Fruit fly (Drosophila melanogaster) whole organism, embryonic: ENCODE measurements around the gene Ada1-2.

Experiments used
- Abd-B ChIP-seq: fragments of 200-800 bp; sonication (Bioruptor generic); optimal IDR thresholded peaks from 2 replicates; lab custom pipeline; 2018; ENCODE audit warnings: missing biosample characterization, mild to moderate bottlenecking, missing genetic modification characterization, moderate library complexity
- CG10209 ChIP-seq: fragments of 200-800 bp; sonication (Bioruptor generic); optimal IDR thresholded peaks from 3 replicates; lab custom pipeline; 2017; ENCODE audit warnings: missing biosample characterization, mild to moderate bottlenecking, missing genetic modification characterization, missing genetic modification reagents
- CG10274 ChIP-seq: fragments of 200-800 bp; sonication (Bioruptor generic); optimal IDR thresholded peaks from 3 replicates; lab custom pipeline; 2017; ENCODE audit warnings: missing biosample characterization, mild to moderate bottlenecking, missing genetic modification characterization
- CG11456 ChIP-seq: fragments of 200-800 bp; sonication (Bioruptor generic); IDR thresholded peaks from 3 replicates; pipeline ENCODE4 v1.3.6; 2022; ENCODE audit warnings: missing biosample characterization, missing genetic modification characterization
- CG12071 ChIP-seq: fragments of 200-800 bp; sonication (Bioruptor generic); optimal IDR thresholded peaks from 3 replicates; lab custom pipeline; 2018; ENCODE audit warnings: missing biosample characterization, mild to moderate bottlenecking, missing genetic modification characterization
- CG13424 ChIP-seq: fragments of 200-800 bp; sonication (Bioruptor generic); optimal IDR thresholded peaks from 2 replicates; lab custom pipeline; 2019; ENCODE audit warnings: missing biosample characterization, mild to moderate bottlenecking, missing genetic modification characterization, moderate library complexity
- CG14050 ChIP-seq: fragments of 200-800 bp; sonication (Bioruptor generic); IDR thresholded peaks from 3 replicates; pipeline ENCODE4 v1.3.6; 2022; ENCODE audit warnings: missing biosample characterization, missing genetic modification characterization
- CG14667 ChIP-seq: fragments of 200-800 bp; sonication (Bioruptor generic); IDR thresholded peaks from 2 replicates; pipeline ENCODE4 v1.3.6; 2022; ENCODE audit warnings: missing biosample characterization, missing genetic modification characterization
- CG17359 ChIP-seq: fragments of 200-800 bp; sonication (Bioruptor generic); optimal IDR thresholded peaks from 3 replicates; lab custom pipeline; 2018; ENCODE audit warnings: missing biosample characterization, mild to moderate bottlenecking, missing genetic modification characterization, moderate library complexity
- CG17802 ChIP-seq: fragments of 200-800 bp; sonication (Bioruptor generic); optimal IDR thresholded peaks from 2 replicates; lab custom pipeline; 2018; ENCODE audit warnings: missing biosample characterization, mild to moderate bottlenecking, missing genetic modification characterization, moderate library complexity
- CG2199 ChIP-seq: fragments of 200-800 bp; sonication (Bioruptor generic); IDR thresholded peaks from 3 replicates; pipeline ENCODE4 v1.3.6; 2022; ENCODE audit warnings: missing biosample characterization, missing genetic modification characterization
- CG30020 ChIP-seq: fragments of 200-800 bp; optimal IDR thresholded peaks from 2 replicates; lab custom pipeline; 2019; ENCODE audit warnings: missing biosample characterization, mild to moderate bottlenecking, missing genetic modification characterization, moderate library complexity
- CG31441 ChIP-seq: fragments of 200-800 bp; sonication (Bioruptor generic); IDR thresholded peaks from 2 replicates; pipeline ENCODE4 v1.3.6; 2022; ENCODE audit warnings: missing biosample characterization, missing genetic modification characterization
- CG32532 ChIP-seq: fragments of 200-800 bp; sonication (Bioruptor generic); IDR thresholded peaks from 2 replicates; pipeline ENCODE4 v1.3.6; 2022; ENCODE audit warnings: missing biosample characterization, missing genetic modification characterization
- CG4328 ChIP-seq: fragments of 200-800 bp; sonication (Bioruptor generic); optimal IDR thresholded peaks from 3 replicates; lab custom pipeline; 2017; ENCODE audit warnings: missing biosample characterization, missing genetic modification reagents, missing genetic modification characterization
- CG6813 ChIP-seq: fragments of 200-800 bp; sonication (Bioruptor generic); optimal IDR thresholded peaks from 2 replicates; lab custom pipeline; 2017; ENCODE audit warnings: missing biosample characterization, missing genetic modification characterization, mild to moderate bottlenecking, moderate library complexity, missing genetic modification reagents
- CG7271 ChIP-seq: fragments of 200-800 bp; sonication (Bioruptor generic); optimal IDR thresholded peaks from 2 replicates; lab custom pipeline; 2018; ENCODE audit warnings: missing biosample characterization, mild to moderate bottlenecking, missing genetic modification characterization, moderate library complexity
- CG8944 ChIP-seq: fragments of 200-800 bp; sonication (Bioruptor generic); optimal IDR thresholded peaks from 3 replicates; lab custom pipeline; 2016; ENCODE audit warnings: missing biosample characterization, missing genetic modification characterization
- CG9797 ChIP-seq: fragments of 200-800 bp; sonication (Bioruptor generic); optimal IDR thresholded peaks from 3 replicates; lab custom pipeline; 2018; ENCODE audit warnings: missing biosample characterization, mild to moderate bottlenecking, missing genetic modification characterization
- CoRest ChIP-seq: fragments of 200-800 bp; sonication (Bioruptor generic); optimal IDR thresholded peaks from 3 replicates; lab custom pipeline; 2018; ENCODE audit warnings: missing biosample characterization, mild to moderate bottlenecking, missing genetic modification characterization, moderate library complexity
- D ChIP-seq, 2 experiments: fragments of 200-800 bp in 1 of 2; fragments of >200 bp in 1 of 2; sonication (Bioruptor generic) in 1 of 2; optimal IDR thresholded peaks; 2 replicates in 1 of 2; 3 replicates in 1 of 2; lab custom pipeline; 2017; ENCODE audit warnings: mild to moderate bottlenecking in 1 of 2, missing biosample characterization in 1 of 2, missing genetic modification characterization in 1 of 2, missing genetic modification reagents in 1 of 2
- D19A ChIP-seq: fragments of 200-800 bp; optimal IDR thresholded peaks from 3 replicates; lab custom pipeline; 2019; ENCODE audit warnings: missing biosample characterization, mild to moderate bottlenecking, missing genetic modification characterization, moderate library complexity
- E2f1 ChIP-seq: fragments of 200-800 bp; sonication (Bioruptor generic); IDR thresholded peaks from 2 replicates; pipeline ENCODE4 v1.3.6; 2022; ENCODE audit warnings: missing biosample characterization, missing genetic modification characterization
- Eip74EF ChIP-seq, 2 experiments: fragments of 200-800 bp in 1 of 2; fragments of >200 bp in 1 of 2; sonication (Bioruptor generic) in 1 of 2; optimal IDR thresholded peaks; 2 replicates each; lab custom pipeline; 2017 to 2019; ENCODE audit warnings: missing biosample characterization in 2 of 2, missing genetic modification characterization in 2 of 2, mild to moderate bottlenecking in 1 of 2, moderate library complexity in 1 of 2
- Fer1 ChIP-seq: fragments of 200-800 bp; sonication (Bioruptor generic); optimal IDR thresholded peaks from 2 replicates; lab custom pipeline; 2017; ENCODE audit warnings: missing biosample characterization, mild to moderate bottlenecking, missing genetic modification characterization
- H15 ChIP-seq: fragments of 200-800 bp; sonication (Bioruptor generic); IDR thresholded peaks from 3 replicates; pipeline ENCODE4 v1.3.6; 2022; ENCODE audit warnings: missing biosample characterization, missing genetic modification characterization
- MTF-1 ChIP-seq: fragments of 200-800 bp; sonication (Bioruptor generic); optimal IDR thresholded peaks from 2 replicates; lab custom pipeline; 2018; ENCODE audit warnings: missing biosample characterization, mild to moderate bottlenecking, missing genetic modification characterization, borderline replicate concordance
- NFAT ChIP-seq: fragments of 200-800 bp; sonication (Bioruptor generic); IDR thresholded peaks from 2 replicates; pipeline ENCODE4 v1.3.6; 2022; ENCODE audit warnings: missing biosample characterization, missing genetic modification characterization
- NfI ChIP-seq: fragments of 200-800 bp; sonication (Bioruptor generic); optimal IDR thresholded peaks from 3 replicates; lab custom pipeline; 2018; ENCODE audit warnings: missing biosample characterization, mild to moderate bottlenecking, missing genetic modification characterization, moderate library complexity
- Rx ChIP-seq: fragments of 200-800 bp; sonication (Bioruptor generic); IDR thresholded peaks from 2 replicates; pipeline ENCODE4 v1.3.6; 2022; ENCODE audit warnings: missing biosample characterization, missing genetic modification characterization
- ab ChIP-seq: fragments of 200-800 bp; sonication (Bioruptor generic); optimal IDR thresholded peaks from 2 replicates; lab custom pipeline; 2016; ENCODE audit warnings: missing biosample characterization, missing genetic modification characterization
- ac ChIP-seq: fragments of 200-800 bp; sonication (Bioruptor generic); optimal IDR thresholded peaks from 3 replicates; lab custom pipeline; 2017; ENCODE audit warnings: missing biosample characterization, mild to moderate bottlenecking, missing genetic modification characterization
- ci ChIP-seq: fragments of 200-800 bp; sonication (Bioruptor generic); IDR thresholded peaks from 3 replicates; pipeline ENCODE4 v1.3.6; 2022; ENCODE audit warnings: missing biosample characterization, missing genetic modification characterization
- da ChIP-seq: fragments of 200-800 bp; sonication (Bioruptor generic); optimal IDR thresholded peaks from 2 replicates; lab custom pipeline; 2016; ENCODE audit warnings: missing biosample characterization, missing genetic modification characterization
- dmrt11E ChIP-seq: fragments of 200-800 bp; sonication (Bioruptor generic); optimal IDR thresholded peaks from 3 replicates; lab custom pipeline; 2018; ENCODE audit warnings: missing biosample characterization, mild to moderate bottlenecking, missing genetic modification characterization, moderate library complexity
- fd96Cb ChIP-seq: fragments of 200-800 bp; sonication (Bioruptor generic); optimal IDR thresholded peaks from 2 replicates; lab custom pipeline; 2018; ENCODE audit warnings: missing biosample characterization, mild to moderate bottlenecking, missing genetic modification characterization, moderate library complexity
- gt ChIP-seq: fragments of 200-800 bp; sonication (Bioruptor generic); IDR thresholded peaks from 2 replicates; pipeline ENCODE4 v1.3.6; 2022; ENCODE audit warnings: missing biosample characterization, missing genetic modification characterization
- kni ChIP-seq: fragments of 200-800 bp; sonication (Bioruptor generic); optimal IDR thresholded peaks from 3 replicates; lab custom pipeline; 2017; ENCODE audit warnings: mild to moderate bottlenecking, missing biosample characterization, missing genetic modification reagents, missing genetic modification characterization
- nau ChIP-seq: fragments of 200-800 bp; sonication (Bioruptor generic); optimal IDR thresholded peaks from 3 replicates; lab custom pipeline; 2017; ENCODE audit warnings: missing biosample characterization, mild to moderate bottlenecking, missing genetic modification characterization, missing genetic modification reagents
- org-1 ChIP-seq: fragments of 200-800 bp; sonication (Bioruptor generic); optimal IDR thresholded peaks from 2 replicates; lab custom pipeline; 2017; ENCODE audit warnings: missing biosample characterization, missing genetic modification characterization
- sd ChIP-seq: fragments of 200-800 bp; sonication (Bioruptor generic); optimal IDR thresholded peaks from 3 replicates; lab custom pipeline; 2018; ENCODE audit warnings: missing biosample characterization, mild to moderate bottlenecking, missing genetic modification characterization, moderate library complexity
- sens ChIP-seq: fragments of 200-800 bp; sonication (Bioruptor generic); peaks from one replicate; lab custom pipeline; 2016; ENCODE audit warnings: missing biosample characterization, missing genetic modification characterization
- so ChIP-seq: fragments of 200-800 bp; sonication (Bioruptor generic); IDR thresholded peaks from 3 replicates; pipeline ENCODE4 v1.3.6; 2022; ENCODE audit warnings: missing biosample characterization, missing genetic modification characterization
- stwl ChIP-seq: fragments of 200-800 bp; sonication (Bioruptor generic); optimal IDR thresholded peaks from 3 replicates; lab custom pipeline; 2018; ENCODE audit warnings: missing biosample characterization, mild to moderate bottlenecking, missing genetic modification characterization, moderate library complexity
- tap ChIP-seq: fragments of 200-800 bp; optimal IDR thresholded peaks from 3 replicates; lab custom pipeline; 2019; ENCODE audit warnings: missing biosample characterization, mild to moderate bottlenecking, missing genetic modification characterization, moderate library complexity
- tin ChIP-seq: fragments of 200-800 bp; sonication (Bioruptor generic); optimal IDR thresholded peaks from 3 replicates; lab custom pipeline; 2016; ENCODE audit warnings: missing biosample characterization, missing genetic modification characterization
- trh ChIP-seq: fragments of 200-800 bp; sonication (Bioruptor generic); optimal IDR thresholded peaks from 2 replicates; lab custom pipeline; 2016; ENCODE audit warnings: missing biosample characterization, missing genetic modification characterization
- unc-4 ChIP-seq: fragments of 200-800 bp; sonication (Bioruptor generic); IDR thresholded peaks from 2 replicates; pipeline ENCODE4 v1.3.6; 2022; ENCODE audit warnings: missing biosample characterization, missing genetic modification characterization; ENCODE audit not compliant: partially characterized antibody
- vvl ChIP-seq: fragments of 200-800 bp; sonication (Bioruptor generic); IDR thresholded peaks from 2 replicates; pipeline ENCODE4 v1.3.6; 2022; ENCODE audit warnings: missing biosample characterization, missing genetic modification characterization
- zen ChIP-seq: fragments of 200-800 bp; sonication (Bioruptor generic); optimal IDR thresholded peaks from 3 replicates; lab custom pipeline; 2018; ENCODE audit warnings: missing biosample characterization, mild to moderate bottlenecking, missing genetic modification characterization, moderate library complexity

The Ada1-2 gene

dm6 chr2L:11960909-11961308 is 31.8 kb upstream of the Ada1-2 start:
- TF ChIP-seq CoRest (tag; lab: Kevin White, UChicago) (no peak), Rx (GFP tag; lab: Robert Waterston, UW) (no peak), nau (GFP tag; lab: Kevin White, UChicago) (peak; percentile 16), CG4328 (GFP tag; lab: Kevin White, UChicago) (no peak), vvl (GFP tag; lab: Robert Waterston, UW) (peak; percentile 56; the same call in 1 of the 2 replicates), dmrt11E (no peak), gt (GFP tag; lab: Robert Waterston, UW) (no peak), E2f1 (no peak), CG12071 (GFP tag; lab: Kevin White, UChicago) (no peak), ac (GFP tag; lab: Kevin White, UChicago) (no peak), da (GFP tag; lab: Kevin White, UChicago) (no peak), CG31441 (GFP tag; lab: Robert Waterston, UW) (0 out of 2 replicates have a peak, but pooled peaks have one; percentile 16), CG32532 (GFP tag; lab: Robert Waterston, UW) (no peak), org-1 (GFP tag; lab: Kevin White, UChicago) (no peak), CG2199 (GFP tag; lab: Robert Waterston, UW) (peak; percentile 51; the same call in 1 of the 3 replicates), Abd-B (GFP tag; lab: Kevin White, UChicago) (no peak), CG14667 (GFP tag; lab: Robert Waterston, UW) (no peak), ci (GFP tag; lab: Robert Waterston, UW) (0 out of 3 replicates have a peak, but pooled peaks have one; percentile 28), CG10274 (no peak), NfI (no peak), NFAT (GFP tag; lab: Robert Waterston, UW) (no peak), Eip74EF (GFP tag; optimal IDR thresholded peaks at IDR 0.05; lab: Kevin White, UChicago) (peak in 1 of 2 experiments; percentile 25), MTF-1 (no peak), kni (GFP tag; lab: Kevin White, UChicago) (peak; percentile 29), D (optimal IDR thresholded peaks at IDR 0.05; lab: Kevin White, UChicago) (no peak), D (GFP tag; optimal IDR thresholded peaks at IDR 0.05; lab: Kevin White, UChicago) (no peak), D19A (tag; lab: Kevin White, UChicago) (no peak), CG7271 (tag; lab: Kevin White, UChicago) (no peak), tin (no peak), CG8944 (GFP tag; lab: Kevin White, UChicago) (no peak), CG9797 (GFP tag; lab: Kevin White, UChicago) (no peak), unc-4 (GFP tag; lab: Robert Waterston, UW) (no peak), stwl (tag; lab: Kevin White, UChicago) (no peak), sens (GFP tag; lab: Kevin White, UChicago) (peak; percentile 85), CG11456 (GFP tag; lab: Robert Waterston, UW) (no peak), ab (GFP tag; lab: Kevin White, UChicago) (no peak), CG14050 (GFP tag; lab: Robert Waterston, UW) (no peak), CG6813 (peak; percentile 50), CG30020 (tag; lab: Kevin White, UChicago) (no peak), CG17359 (no peak), CG17802 (tag; lab: Kevin White, UChicago) (no peak), so (no peak), CG13424 (tag; lab: Kevin White, UChicago) (no peak), fd96Cb (tag; lab: Kevin White, UChicago) (no peak), CG10209 (no peak), tap (tag; lab: Kevin White, UChicago) (no peak), H15 (GFP tag; lab: Robert Waterston, UW) (no peak), trh (GFP tag; lab: Kevin White, UChicago) (no peak), zen (tag; lab: Kevin White, UChicago) (no peak), Fer1 (no peak), sd (tag; lab: Kevin White, UChicago) (no peak)
